Worm (Caenorhabditis elegans) whole organism, L1 larva: ENCODE data around the gene csr-1.

ENCODE experiments used
- aly-2 ChIP-seq: fragments of 150-350 bp; optimal IDR thresholded peaks from 2 replicates; lab custom pipeline; 2014; ENCODE audit warnings: missing biosample characterization, missing genetic modification characterization
- dpl-1 ChIP-seq, 3 experiments: fragments of 150-350 bp in 2 of 3; sonication (generic microtip) in 1 of 3; optimal IDR thresholded peaks; 2 replicates each; lab custom pipeline; 2014 to 2017; ENCODE audit warnings: missing biosample characterization in 3 of 3, missing genetic modification characterization in 3 of 3, missing genetic modification reagents in 3 of 3
- lin-39 ChIP-seq: fragments of 150-350 bp; optimal IDR thresholded peaks from 2 replicates; lab custom pipeline; 2014; ENCODE audit warnings: missing biosample characterization, missing genetic modification reagents, missing genetic modification characterization
- mdl-1 ChIP-seq, 2 experiments: fragments of 150-350 bp; optimal IDR thresholded peaks; 2 replicates each; lab custom pipeline; 2014 to 2017; ENCODE audit warnings: missing biosample characterization in 2 of 2, missing genetic modification characterization in 2 of 2, inconsistent platforms in 1 of 2
- nhr-11 ChIP-seq: fragments of 150-350 bp; optimal IDR thresholded peaks from 2 replicates; lab custom pipeline; 2014; ENCODE audit warnings: missing biosample characterization, missing genetic modification characterization

DNA sequence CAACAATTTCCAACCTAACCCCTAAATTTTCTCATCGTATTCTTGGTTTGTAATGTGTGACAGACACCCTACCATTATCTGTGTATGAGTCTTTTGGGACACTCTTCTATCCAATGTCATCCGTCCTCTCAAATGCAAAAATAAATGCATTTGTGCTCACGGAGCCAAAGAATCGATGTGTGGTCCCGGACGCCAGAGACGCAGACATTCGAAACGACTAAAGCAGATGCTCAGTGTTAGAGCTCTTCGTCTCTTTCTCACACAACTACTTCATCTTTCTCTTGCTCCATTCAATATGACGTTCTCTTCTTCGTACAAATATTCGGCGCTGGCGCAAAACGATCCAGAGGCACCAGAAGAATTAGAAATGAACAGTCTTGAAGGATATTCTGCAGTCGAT, 22.5 kb downstream of the csr-1 start, which contains the start of gene unc-24:
- TF ChIP-seq aly-2 (tag; lab: Kevin White, UChicago) (no peak), dpl-1 (GFP tag; optimal IDR thresholded peaks at IDR 0.05; lab: Kevin White, UChicago) (peak in 1 of 3 experiments; percentile 12), nhr-11 (tag; lab: Kevin White, UChicago) (no peak), mdl-1 (tag; optimal IDR thresholded peaks at IDR 0.05; lab: Kevin White, UChicago) (no peak), lin-39 (tag; lab: Kevin White, UChicago) (no peak)
